Worm (Caenorhabditis elegans): ENCODE measurements around the gene K09E9.7.

ce11 chrX:15630790-15631204, 9.9 kb upstream of the K09E9.7 start:
- no peak for TF ChIP-seq zip-2 (tag; optimal IDR thresholded peaks at IDR 0.05)
- peak; percentile 73 for TF ChIP-seq hmg-1.1 (GFP tag; IDR thresholded peaks at IDR 0.05)
- TF ChIP-seq zip-11 (GFP tag; IDR thresholded peaks at IDR 0.05) = no peak
- no peak for TF ChIP-seq skn-1 (tag; optimal IDR thresholded peaks at IDR 0.05)
- peak; percentile 52; the same call in 1 of the 2 replicates for TF ChIP-seq ctbp-1 (GFP tag; IDR thresholded peaks at IDR 0.05)
- TF ChIP-seq pha-4 (GFP tag; IDR thresholded peaks at IDR 0.05) = no peak
- no peak for TF ChIP-seq pha-4 (tag; optimal IDR thresholded peaks at IDR 0.05)
- no peak for TF ChIP-seq nhr-77 (tag; optimal IDR thresholded peaks at IDR 0.05)
- TF ChIP-seq egl-27 (tag; optimal IDR thresholded peaks at IDR 0.05) = no peak
- no peak for TF ChIP-seq snpc-1.2 (GFP tag; IDR thresholded peaks at IDR 0.05)
- TF ChIP-seq nhr-111 (GFP tag; optimal IDR thresholded peaks at IDR 0.05) = no peak
- no peak for TF ChIP-seq ceh-62 (tag; optimal IDR thresholded peaks at IDR 0.05)
- no peak for TF ChIP-seq zag-1 (tag; optimal IDR thresholded peaks at IDR 0.05)
- TF ChIP-seq aly-2 (tag; optimal IDR thresholded peaks at IDR 0.05) = no peak
- peak; percentile 54 for TF ChIP-seq hlh-30 (tag; optimal IDR thresholded peaks at IDR 0.05; ENCODE audit: insufficient read depth)

All from whole organism, L4 larva.